Worm (Caenorhabditis elegans) whole organism, early embryonic: ENCODE measurements around the gene T10D4.6.

Experiments
- B0310.2 ChIP-seq: sonication (generic microtip); optimal IDR thresholded peaks from 2 replicates; lab custom pipeline; 2016; ENCODE audit warnings: mild to moderate bottlenecking, missing genetic modification characterization, missing compliant biosample characterization
- F13C5.2 ChIP-seq: sonication (generic microtip); optimal IDR thresholded peaks from 2 replicates; lab custom pipeline; 2017; ENCODE audit warnings: mild to moderate bottlenecking, missing genetic modification characterization, inconsistent platforms, missing compliant biosample characterization
- aly-1 ChIP-seq: sonication (generic microtip); optimal IDR thresholded peaks from 2 replicates; lab custom pipeline; 2016; ENCODE audit warnings: missing genetic modification characterization, missing compliant biosample characterization
- ama-1 ChIP-seq: fragments of 150-350 bp; optimal IDR thresholded peaks from 2 replicates; lab custom pipeline; 2014
- ceh-13 ChIP-seq: fragments of 200-800 bp; sonication (Bioruptor generic); optimal IDR thresholded peaks from 2 replicates; lab custom pipeline; 2018; ENCODE audit warnings: mild to moderate bottlenecking, missing genetic modification characterization, missing compliant biosample characterization
- ceh-36 ChIP-seq: sonication (generic microtip); optimal IDR thresholded peaks from 2 replicates; lab custom pipeline; 2016; ENCODE audit warnings: missing genetic modification characterization, inconsistent platforms, missing compliant biosample characterization
- ets-7 ChIP-seq: sonication (generic microtip); optimal IDR thresholded peaks from 2 replicates; lab custom pipeline; 2016; ENCODE audit warnings: missing genotype, missing genetic modification characterization, missing compliant biosample characterization
- flt-1 ChIP-seq: fragments of 200-800 bp; sonication (Bioruptor generic); IDR thresholded peaks from 2 replicates; pipeline ENCODE4 v1.3.6; 2022; ENCODE audit warnings: missing genetic modification characterization, missing compliant biosample characterization
- hmbx-1 ChIP-seq: sonication (generic microtip); optimal IDR thresholded peaks from 2 replicates; lab custom pipeline; 2016; ENCODE audit warnings: mild to moderate bottlenecking, missing genetic modification characterization, missing compliant biosample characterization
- hmg-4 ChIP-seq: fragments of 200-800 bp; sonication (Bioruptor generic); optimal IDR thresholded peaks from 2 replicates; lab custom pipeline; 2018; ENCODE audit warnings: mild to moderate bottlenecking, missing genetic modification characterization, missing compliant biosample characterization
- hnd-1 ChIP-seq: sonication (generic microtip); optimal IDR thresholded peaks from 2 replicates; lab custom pipeline; 2016; ENCODE audit warnings: missing genetic modification characterization, missing compliant biosample characterization
- pes-1 ChIP-seq: fragments of 200-800 bp; sonication (Bioruptor generic); IDR thresholded peaks from 2 replicates; pipeline ENCODE4 v1.3.6; 2022; ENCODE audit warnings: missing genetic modification reagents, missing genetic modification characterization, missing compliant biosample characterization
- scrt-1 ChIP-seq: fragments of 200-800 bp; sonication (Bioruptor generic); IDR thresholded peaks from 2 replicates; pipeline ENCODE4 v1.3.6; 2022; ENCODE audit warnings: missing genetic modification characterization, missing compliant biosample characterization
- sea-1 ChIP-seq: fragments of 200-800 bp; sonication (Bioruptor generic); conservative IDR thresholded peaks from 2 replicates; pipeline ENCODE4 v1.3.6; 2022; ENCODE audit warnings: missing genetic modification characterization, missing compliant biosample characterization
- tbx-11 ChIP-seq: fragments of 200-800 bp; sonication (Bioruptor generic); IDR thresholded peaks from 2 replicates; pipeline ENCODE4 v1.3.6; 2022; ENCODE audit warnings: missing genetic modification characterization, missing compliant biosample characterization
- tbx-37 ChIP-seq: fragments of 200-800 bp; sonication (Bioruptor generic); conservative IDR thresholded peaks from 2 replicates; pipeline ENCODE4 v1.3.6; 2022; ENCODE audit warnings: missing genetic modification reagents, missing genetic modification characterization, missing compliant biosample characterization
- tra-4 ChIP-seq: sonication (generic microtip); optimal IDR thresholded peaks from 2 replicates; lab custom pipeline; 2017; ENCODE audit warnings: missing genetic modification characterization, missing compliant biosample characterization

T10D4.6 gene

DNA sequence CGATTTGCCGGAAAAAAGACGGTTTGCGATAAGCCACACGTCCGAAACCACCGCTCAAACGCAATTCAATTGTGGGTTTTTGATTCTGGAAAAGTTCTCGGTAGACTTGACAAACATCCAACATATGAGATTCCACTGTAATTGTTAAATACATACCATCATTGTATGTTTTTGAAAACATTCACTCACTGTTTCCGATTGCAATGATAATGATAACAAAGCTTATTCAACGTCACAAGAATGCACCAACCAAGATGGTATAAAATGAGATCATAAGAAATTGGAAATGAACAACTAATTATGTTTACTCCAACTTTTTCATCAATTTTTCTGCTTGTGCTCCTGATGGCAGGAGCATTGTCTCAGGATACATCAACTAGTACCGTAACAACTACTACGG is 13.4 kb upstream of the T10D4.6 start, which contains the start of gene clec-122:
Gene clec-122, plus strand, starts transcription at position 301 of the 400 bp plus-strand sequence.
- TF ChIP-seq sea-1 (GFP tag; lab: Robert Waterston, UW) (no peak), hmg-4 (GFP tag; lab: Kevin White, UChicago) (no peak), F13C5.2 (no peak)

DNA sequence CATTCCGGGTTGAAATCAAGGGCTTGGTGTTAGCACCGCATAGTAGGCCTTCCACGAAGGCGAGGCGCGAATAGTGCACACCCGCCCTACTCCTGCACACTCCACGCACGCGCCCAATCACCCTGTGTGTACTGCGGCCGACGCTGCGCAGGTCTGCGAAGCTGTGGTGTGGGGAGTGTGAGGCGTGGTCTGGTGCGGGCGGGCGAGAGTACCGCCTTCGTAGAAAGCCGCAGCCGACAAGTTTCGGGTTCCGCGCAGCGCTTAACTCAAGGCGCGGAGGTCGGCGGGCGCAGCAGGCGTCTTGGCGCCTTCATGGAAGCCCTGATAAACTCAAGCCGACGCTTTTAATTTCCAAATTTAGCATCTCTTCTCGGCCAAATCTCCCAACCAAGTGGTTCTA is 11.0 kb upstream of the T10D4.6 start:
- TF ChIP-seq ceh-36 (tag; lab: Kevin White, UChicago) (no peak), hmg-4 (GFP tag; lab: Kevin White, UChicago) (no peak), F13C5.2 (no peak), aly-1 (tag; lab: Kevin White, UChicago) (no peak), ama-1 (no peak), hnd-1 (tag; lab: Kevin White, UChicago) (no peak), flt-1 (no peak), B0310.2 (tag; lab: Kevin White, UChicago) (no peak), ets-7 (tag; lab: Kevin White, UChicago) (no peak), tbx-37 (GFP tag; lab: Robert Waterston, UW) (no peak), pes-1 (no peak), tra-4 (tag; lab: Kevin White, UChicago) (no peak), ceh-13 (GFP tag; lab: Kevin White, UChicago) (no peak)

DNA sequence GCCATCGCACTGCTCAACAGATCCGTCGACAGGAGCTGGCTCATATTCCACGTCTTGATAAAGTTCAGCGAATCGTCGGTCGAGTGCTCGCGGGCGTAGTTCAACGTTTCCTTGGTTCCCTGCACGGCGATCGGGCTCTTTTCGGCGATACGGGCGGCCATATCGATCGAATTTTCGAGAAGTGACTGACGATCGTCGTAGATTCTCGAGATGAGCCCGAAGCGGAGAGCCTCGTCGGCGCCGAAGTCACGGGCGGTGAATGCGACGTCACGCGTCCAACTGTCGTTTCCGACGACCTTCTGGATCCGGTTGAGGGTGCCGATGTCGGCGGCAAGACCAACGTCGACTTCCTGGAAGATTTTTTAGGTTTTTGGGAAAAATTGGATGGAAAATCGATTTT is 9.6 kb upstream of the T10D4.6 start:
- TF ChIP-seq sea-1 (GFP tag; lab: Robert Waterston, UW) = no peak
- TF ChIP-seq tbx-37 (GFP tag; lab: Robert Waterston, UW) = no peak
- TF ChIP-seq ama-1 = no peak
- TF ChIP-seq ceh-13 (GFP tag; lab: Kevin White, UChicago) = no peak
- no peak for TF ChIP-seq hmbx-1 (tag; lab: Kevin White, UChicago)
- TF ChIP-seq ceh-36 (tag; lab: Kevin White, UChicago) = no peak
- TF ChIP-seq scrt-1 (GFP tag; lab: Robert Waterston, UW) = no peak

- TF ChIP-seq F13C5.2 = no peak
- TF ChIP-seq sea-1 (GFP tag; lab: Robert Waterston, UW) = no peak
- no peak for TF ChIP-seq ama-1
- TF ChIP-seq tra-4 (tag; lab: Kevin White, UChicago) = no peak
- no peak for TF ChIP-seq hnd-1 (tag; lab: Kevin White, UChicago)
- no peak for TF ChIP-seq hmbx-1 (tag; lab: Kevin White, UChicago)
- TF ChIP-seq pes-1 = no peak
- TF ChIP-seq scrt-1 (GFP tag; lab: Robert Waterston, UW) = no peak
- no peak for TF ChIP-seq ceh-36 (tag; lab: Kevin White, UChicago)
- TF ChIP-seq ceh-13 (GFP tag; lab: Kevin White, UChicago) = no peak
- TF ChIP-seq ets-7 (tag; lab: Kevin White, UChicago) = no peak
- TF ChIP-seq flt-1 = no peak
Measured at ce11 chrII:3110099-3110498, 9.0 kb upstream of the T10D4.6 start.

ce11 chrII:3111147-3111546 is 8.0 kb upstream of the T10D4.6 start, which contains the start of gene Y25C1A.13:
TSS of gene Y25C1A.13 (minus strand) at chrII:3111247.
- no peak for TF ChIP-seq hmg-4 (GFP tag; lab: Kevin White, UChicago)
- TF ChIP-seq ceh-13 (GFP tag; lab: Kevin White, UChicago) = no peak
- no peak for TF ChIP-seq hnd-1 (tag; lab: Kevin White, UChicago)

DNA sequence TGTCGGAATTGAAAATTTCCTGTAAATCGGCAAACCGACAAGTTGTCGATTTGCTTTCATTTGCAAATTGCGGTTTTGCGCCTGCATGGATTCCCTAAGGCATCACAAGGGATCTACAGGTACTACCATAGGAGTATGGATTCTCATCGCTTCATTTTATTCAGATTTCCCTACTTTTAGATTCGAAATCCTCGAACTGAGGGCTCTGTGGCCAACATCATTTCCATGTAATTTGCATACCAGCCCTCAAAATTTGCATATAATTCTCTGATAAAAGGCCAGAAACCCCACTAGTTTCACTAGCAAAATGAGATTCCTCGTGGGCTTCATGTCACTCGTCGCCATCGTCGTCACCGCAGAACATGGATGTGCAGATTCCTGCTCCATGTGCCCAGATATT is 6.8 kb upstream of the T10D4.6 start, which contains the start of gene Y25C1A.2:
Gene Y25C1A.2, plus strand, starts transcription at position 301 of the 400 bp plus-strand sequence.
- TF ChIP-seq hmbx-1 (tag; lab: Kevin White, UChicago) (no peak), tbx-11 (GFP tag; lab: Robert Waterston, UW) (no peak), F13C5.2 (no peak), pes-1 (no peak), ama-1 (no peak), ets-7 (tag; lab: Kevin White, UChicago) (no peak), ceh-36 (tag; lab: Kevin White, UChicago) (no peak), B0310.2 (tag; lab: Kevin White, UChicago) (no peak), scrt-1 (GFP tag; lab: Robert Waterston, UW) (no peak), tbx-37 (GFP tag; lab: Robert Waterston, UW) (no peak), ceh-13 (GFP tag; lab: Kevin White, UChicago) (no peak), hnd-1 (tag; lab: Kevin White, UChicago) (no peak), flt-1 (no peak), hmg-4 (GFP tag; lab: Kevin White, UChicago) (no peak), sea-1 (GFP tag; lab: Robert Waterston, UW) (no peak), aly-1 (tag; lab: Kevin White, UChicago) (no peak), tra-4 (tag; lab: Kevin White, UChicago) (no peak)

ce11 chrII:3113289-3113688 is 5.8 kb upstream of the T10D4.6 start:
- TF ChIP-seq sea-1 (GFP tag; lab: Robert Waterston, UW) = no peak
- TF ChIP-seq scrt-1 (GFP tag; lab: Robert Waterston, UW) = no peak
- TF ChIP-seq tra-4 (tag; lab: Kevin White, UChicago) = no peak
- TF ChIP-seq flt-1 = no peak
- TF ChIP-seq tbx-11 (GFP tag; lab: Robert Waterston, UW) = no peak
- no peak for TF ChIP-seq hnd-1 (tag; lab: Kevin White, UChicago)
- no peak for TF ChIP-seq ets-7 (tag; lab: Kevin White, UChicago)
- no peak for TF ChIP-seq ceh-13 (GFP tag; lab: Kevin White, UChicago)

DNA sequence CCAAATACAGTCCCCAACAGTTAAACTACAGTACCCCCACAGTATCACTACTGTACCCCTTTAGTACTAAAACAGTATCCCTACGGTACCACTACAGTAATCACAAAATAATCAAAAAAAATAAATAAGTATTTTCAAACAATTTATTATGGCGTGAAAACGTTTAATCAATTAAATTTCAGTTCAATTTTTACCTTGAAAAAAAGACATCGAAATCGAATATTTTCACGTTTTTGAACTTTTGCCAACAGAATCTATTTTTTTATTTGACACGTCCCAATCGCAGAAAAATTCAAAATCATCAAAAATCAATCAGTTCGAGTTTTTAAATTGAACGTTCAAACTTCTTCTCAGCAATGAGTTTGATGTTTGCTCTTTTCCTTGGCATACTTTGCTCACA is 5.2 kb upstream of the T10D4.6 start, which contains the start of gene clec-123:
Gene clec-123, plus strand, starts transcription at position 301 of the 400 bp plus-strand sequence.
- TF ChIP-seq pes-1 (no peak), hnd-1 (tag; lab: Kevin White, UChicago) (no peak), ama-1 (no peak), F13C5.2 (no peak), ceh-36 (tag; lab: Kevin White, UChicago) (no peak), tbx-37 (GFP tag; lab: Robert Waterston, UW) (no peak), ets-7 (tag; lab: Kevin White, UChicago) (no peak), B0310.2 (tag; lab: Kevin White, UChicago) (no peak), hmbx-1 (tag; lab: Kevin White, UChicago) (no peak), aly-1 (tag; lab: Kevin White, UChicago) (no peak), scrt-1 (GFP tag; lab: Robert Waterston, UW) (no peak), sea-1 (GFP tag; lab: Robert Waterston, UW) (no peak), ceh-13 (GFP tag; lab: Kevin White, UChicago) (no peak), tbx-11 (GFP tag; lab: Robert Waterston, UW) (no peak)
